Worm (Caenorhabditis elegans): ENCODE measurements around the gene ceh-81.

DNA sequence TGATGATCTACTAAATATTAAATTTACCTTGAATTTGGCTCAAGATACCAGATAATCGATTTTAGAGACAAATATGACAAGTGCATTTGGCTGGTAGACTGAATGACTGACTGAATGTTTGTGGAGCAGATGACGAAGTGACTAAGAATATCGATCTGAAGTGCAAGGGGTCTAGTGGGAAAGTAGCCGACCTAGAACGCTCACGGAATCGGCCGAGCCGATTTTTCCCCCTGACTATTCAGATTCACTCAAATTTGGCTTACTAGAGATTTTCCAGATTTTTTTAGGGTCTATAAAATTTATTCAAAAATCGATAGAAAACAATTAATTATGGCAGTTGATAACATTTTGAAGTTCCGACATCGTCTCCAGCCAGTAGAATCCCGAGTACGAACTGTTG is 35.7 kb upstream of the ceh-81 start, which contains the start of gene fbxc-26:
- TF ChIP-seq lin-15B (tag; optimal IDR thresholded peaks at IDR 0.05) (no peak), rbr-2 (tag; optimal IDR thresholded peaks at IDR 0.05) (no peak), lsy-2 (tag; optimal IDR thresholded peaks at IDR 0.05) (no peak), R02D3.7 (tag; optimal IDR thresholded peaks at IDR 0.05) (no peak), nhr-76 (tag; optimal IDR thresholded peaks at IDR 0.05) (no peak), F49E8.2 (tag; optimal IDR thresholded peaks at IDR 0.05; ENCODE audit: borderline replicate concordance) (no peak), ceh-20 (GFP tag; IDR thresholded peaks at IDR 0.05) (no peak), ceh-82 (tag; optimal IDR thresholded peaks at IDR 0.05) (no peak)

Measured in whole organism, L4 larva.